Worm (Caenorhabditis elegans) whole organism, young adult: ENCODE results near the gene dcaf-1.

Experiments
- B0336.3 ChIP-seq: fragments of 200-800 bp; sonication (Bioruptor generic); IDR thresholded peaks from 2 replicates; pipeline ENCODE4 v1.3.6; 2022; ENCODE audit warnings: missing genetic modification characterization, missing compliant biosample characterization
- pha-4 ChIP-seq: fragments of 150-350 bp; sonication (generic microtip); optimal IDR thresholded peaks from 2 replicates; lab custom pipeline; 2014; ENCODE audit warnings: missing biosample characterization, missing genetic modification reagents, missing genetic modification characterization

DNA sequence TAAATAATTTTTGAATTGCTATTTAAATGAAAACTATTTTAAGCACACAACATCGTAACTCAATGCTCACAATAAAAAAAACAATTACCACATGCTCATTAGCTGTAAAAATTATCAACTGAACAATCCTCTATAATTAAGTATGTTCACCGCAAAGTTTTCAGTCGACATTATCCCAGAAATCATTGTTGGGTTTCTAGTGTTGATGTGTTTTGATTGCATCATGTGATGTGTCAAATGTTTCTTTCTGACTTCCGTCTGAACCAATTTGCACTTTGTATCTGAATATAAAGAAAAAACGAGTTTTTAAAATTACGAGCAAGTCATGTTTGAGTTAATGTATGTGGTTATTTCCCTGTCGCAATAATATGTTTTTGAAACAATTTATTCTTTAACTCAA is 11.3 kb upstream of the dcaf-1 start:
- TF ChIP-seq pha-4 (tag; lab: Kevin White, UChicago) (no peak), B0336.3 (no peak)
